Fruit fly (Drosophila melanogaster): ENCODE data around the gene CG14132.

Gene CG14132

dm6 chr3L:11684522-11684851 is 30.6 kb downstream of the CG14132 start:
- no peak for TF ChIP-seq Atf6 (GFP tag; IDR thresholded peaks at IDR 0.05)
- TF ChIP-seq otp (GFP tag; IDR thresholded peaks at IDR 0.05), result no peak
- no peak for TF ChIP-seq ken (GFP tag; IDR thresholded peaks at IDR 0.05)
- no peak for TF ChIP-seq wor (GFP tag; IDR thresholded peaks at IDR 0.05)
- no peak for TF ChIP-seq Camta (GFP tag; optimal IDR thresholded peaks at IDR 0.05)
- no peak for TF ChIP-seq CG11504 (tag; optimal IDR thresholded peaks at IDR 0.05)
- TF ChIP-seq CG42726 (GFP tag; IDR thresholded peaks at IDR 0.05; ENCODE audit: partially characterized antibody), result no peak
- no peak for TF ChIP-seq rib (GFP tag; IDR thresholded peaks at IDR 0.05)
- TF ChIP-seq nmo (GFP tag; optimal IDR thresholded peaks at IDR 0.05), result no peak
- TF ChIP-seq CG9817 (tag; optimal IDR thresholded peaks at IDR 0.05), result no peak
- peak in 1 of 2 experiments; percentile 43 for TF ChIP-seq Hr78 (GFP tag; optimal IDR thresholded peaks at IDR 0.05)
- TF ChIP-seq Pdp1 (GFP tag; optimal IDR thresholded peaks at IDR 0.05), result peak in 1 of 2 experiments; percentile 80
- no peak for TF ChIP-seq lola (GFP tag; optimal IDR thresholded peaks at IDR 0.05)
- TF ChIP-seq Chrac-16 (GFP tag; optimal IDR thresholded peaks at IDR 0.05), result no peak
- TF ChIP-seq CG10543 (GFP tag; optimal IDR thresholded peaks at IDR 0.05), result no peak
- TF ChIP-seq CG5245 (GFP tag; optimal IDR thresholded peaks at IDR 0.05), result no peak
- TF ChIP-seq Lhr (GFP tag; optimal IDR thresholded peaks at IDR 0.05), result no peak
- TF ChIP-seq chinmo (GFP tag; IDR thresholded peaks at IDR 0.05; ENCODE audit: partially characterized antibody), result 0 out of 4 replicates have a peak, but pooled peaks have one; percentile 20
- no peak for TF ChIP-seq CG11085 (GFP tag; IDR thresholded peaks at IDR 0.05)
- no peak for TF ChIP-seq CG8765 (GFP tag; IDR thresholded peaks at IDR 0.05)
- no peak for TF ChIP-seq Ravus (GFP tag; IDR thresholded peaks at IDR 0.05)
- no peak for TF ChIP-seq CG33213 (GFP tag; optimal IDR thresholded peaks at IDR 0.05)
- TF ChIP-seq cwo (GFP tag; optimal IDR thresholded peaks at IDR 0.05), result peak; percentile 71
- no peak for TF ChIP-seq CG13123 (GFP tag; optimal IDR thresholded peaks at IDR 0.05)
- TF ChIP-seq CG5180 (GFP tag; optimal IDR thresholded peaks at IDR 0.05), result no peak
- no peak for TF ChIP-seq CG10979 (tag; optimal IDR thresholded peaks at IDR 0.05)
- no peak for TF ChIP-seq fd64A (GFP tag; optimal IDR thresholded peaks at IDR 0.05)
- TF ChIP-seq Xbp1 (GFP tag; optimal IDR thresholded peaks at IDR 0.05), result no peak

dm6 chr3L:11683819-11684521 is 31.1 kb downstream of the CG14132 start, which contains the start of gene Sugb:
Sugb (plus strand) TSS chr3L:11683980.
- TF ChIP-seq chif (GFP tag; optimal IDR thresholded peaks at IDR 0.05) (peak; percentile 7 to 52), crol (GFP tag; IDR thresholded peaks at IDR 0.05) (no peak), wor (GFP tag; IDR thresholded peaks at IDR 0.05) (no peak), row (GFP tag; IDR thresholded peaks at IDR 0.05) (peak; percentile 83), CG6683 (GFP tag; optimal IDR thresholded peaks at IDR 0.05) (peak; percentile 40), gfzf (GFP tag; optimal IDR thresholded peaks at IDR 0.05) (no peak), Mad (GFP tag; optimal IDR thresholded peaks at IDR 0.05) (peak; percentile 67), CG9437 (GFP tag; optimal IDR thresholded peaks at IDR 0.05) (peak; percentile 35), sug (tag; optimal IDR thresholded peaks at IDR 0.05) (peak; percentile 86), CG13424 (tag; optimal IDR thresholded peaks at IDR 0.05) (peak; percentile 72), CG10431 (GFP tag; optimal IDR thresholded peaks at IDR 0.05) (peak; percentile 87), CG14860 (GFP tag; IDR thresholded peaks at IDR 0.05; ENCODE audit: partially characterized antibody) (peak; percentile 56; the same call in 2 of the 3 replicates), CG17568 (GFP tag; optimal IDR thresholded peaks at IDR 0.05) (peak; percentile 61), danr (GFP tag; IDR thresholded peaks at IDR 0.05) (no peak), exex (tag; optimal IDR thresholded peaks at IDR 0.05) (peak; percentile 79), cas (GFP tag; IDR thresholded peaks at IDR 0.05) (no peak), Bdp1 (GFP tag; optimal IDR thresholded peaks at IDR 0.05) (peak; percentile 35), kah (GFP tag; optimal IDR thresholded peaks at IDR 0.05) (no peak), nom (GFP tag; optimal IDR thresholded peaks at IDR 0.05) (peak; percentile 58), vnd (GFP tag; IDR thresholded peaks at IDR 0.05; ENCODE audit: partially characterized antibody) (no peak), tx (GFP tag; optimal IDR thresholded peaks at IDR 0.05) (no peak), Dek (tag; optimal IDR thresholded peaks at IDR 0.05) (peak; percentile 57), Hmx (GFP tag; optimal IDR thresholded peaks at IDR 0.05) (peak; percentile 27)

Data from whole organism, embryonic.